Worm (Caenorhabditis elegans): Measurements from ENCODE around the gene F56D5.6.
A peak's percentile ranks its signal among the peaks of the same experiment; 100 is the strongest.

F56D5.6 gene

ce11 chrIV:9440880-9441336, 39.2 kb downstream of the F56D5.6 start, which contains the start of gene idh-1 (continued):
- TF ChIP-seq chd-7 (tag; optimal IDR thresholded peaks at IDR 0.05) (no peak), lin-35 (GFP tag; optimal IDR thresholded peaks at IDR 0.05) (peak; percentile 0 to 72 (median 30)), fkh-3 (tag; optimal IDR thresholded peaks at IDR 0.05) (no peak), atf-7 (tag; optimal IDR thresholded peaks at IDR 0.05) (no peak), F49E8.2 (tag; optimal IDR thresholded peaks at IDR 0.05; ENCODE audit: insufficient read depth) (peak; percentile 13), xnd-1 (tag; optimal IDR thresholded peaks at IDR 0.05) (peak; percentile 77), lir-1 (GFP tag; conservative IDR thresholded peaks at IDR 0.05) (no peak; the same call in 1 of the 2 replicates), hsf-1 (GFP tag; IDR thresholded peaks at IDR 0.05) (peak; percentile 65), mes-4 (tag; optimal IDR thresholded peaks at IDR 0.05) (no peak), ets-4 (GFP tag; optimal IDR thresholded peaks at IDR 0.05) (no peak), T26A5.8 (tag; optimal IDR thresholded peaks at IDR 0.05) (no peak), nhr-120 (GFP tag; IDR thresholded peaks at IDR 0.05) (no peak), pha-4 (tag; optimal IDR thresholded peaks at IDR 0.05) (no peak), egl-18 (GFP tag; IDR thresholded peaks at IDR 0.05) (no peak), nfya-2 (GFP tag; IDR thresholded peaks at IDR 0.05) (no peak), nfyb-1 (GFP tag; IDR thresholded peaks at IDR 0.05) (0 out of 2 replicates have a peak, but pooled peaks have one; percentile 17), B0035.1 (tag; optimal IDR thresholded peaks at IDR 0.05) (no peak), hmg-20 (GFP tag; IDR thresholded peaks at IDR 0.05) (no peak), ztf-3 (GFP tag; optimal IDR thresholded peaks at IDR 0.05) (no peak), Y67H2A.10 (GFP tag; conservative IDR thresholded peaks at IDR 0.05) (no peak; the same call in 1 of the 2 replicates), let-526 (GFP tag; IDR thresholded peaks at IDR 0.05) (no peak), F10E7.11 (tag; optimal IDR thresholded peaks at IDR 0.05) (no peak), ztf-6 (GFP tag; IDR thresholded peaks at IDR 0.05) (no peak), gei-17 (GFP tag; optimal IDR thresholded peaks at IDR 0.05) (no peak), dpff-1 (tag; optimal IDR thresholded peaks at IDR 0.05) (no peak), zfh-2 (GFP tag; conservative IDR thresholded peaks at IDR 0.05) (peak; percentile 62; the same call in 1 of the 2 replicates), repo-1 (tag; optimal IDR thresholded peaks at IDR 0.05) (no peak), T07F8.4 (tag; optimal IDR thresholded peaks at IDR 0.05) (no peak), ztf-28 (GFP tag; IDR thresholded peaks at IDR 0.05) (no peak), bed-2 (GFP tag; IDR thresholded peaks at IDR 0.05) (no peak), F57C9.4 (tag; optimal IDR thresholded peaks at IDR 0.05) (no peak), ZK185.1 (tag; optimal IDR thresholded peaks at IDR 0.05; ENCODE audit: poor library complexity, severe bottlenecking) (no peak), F37B4.10 (GFP tag; IDR thresholded peaks at IDR 0.05) (no peak), nhr-27 (tag; optimal IDR thresholded peaks at IDR 0.05) (no peak), snpc-4 (GFP tag; optimal IDR thresholded peaks at IDR 0.05) (no peak), snpc-4 (tag; optimal IDR thresholded peaks at IDR 0.05) (peak; percentile 14 to 79 (median 38)), zim-3 (tag; optimal IDR thresholded peaks at IDR 0.05) (peak; percentile 42), mxl-1 (tag; optimal IDR thresholded peaks at IDR 0.05) (no peak), F22D6.2 (tag; optimal IDR thresholded peaks at IDR 0.05) (no peak), sptf-2 (GFP tag; optimal IDR thresholded peaks at IDR 0.05) (no peak), lin-26 (GFP tag; IDR thresholded peaks at IDR 0.05) (no peak), bed-1 (GFP tag; IDR thresholded peaks at IDR 0.05) (no peak), nhr-90 (tag; optimal IDR thresholded peaks at IDR 0.05) (no peak), hlh-12 (tag; optimal IDR thresholded peaks at IDR 0.05) (no peak), let-607 (tag; optimal IDR thresholded peaks at IDR 0.05) (no peak), nhr-179 (tag; optimal IDR thresholded peaks at IDR 0.05) (no peak), ztf-22 (GFP tag; optimal IDR thresholded peaks at IDR 0.05) (no peak), K11D2.4 (GFP tag; IDR thresholded peaks at IDR 0.05) (no peak), dpl-1 (GFP tag; optimal IDR thresholded peaks at IDR 0.05) (peak; percentile 88), attf-6 (GFP tag; IDR thresholded peaks at IDR 0.05) (peak; percentile 59; the same call in 1 of the 2 replicates)

All from whole organism, young adult.